Worm (Caenorhabditis elegans) whole organism, early embryonic: ENCODE data around the gene nhr-45.

Experiments used
- B0310.2 ChIP-seq: sonication (generic microtip); optimal IDR thresholded peaks from 2 replicates; lab custom pipeline; 2016; ENCODE audit warnings: mild to moderate bottlenecking, missing genetic modification characterization, missing compliant biosample characterization
- F13C5.2 ChIP-seq: sonication (generic microtip); optimal IDR thresholded peaks from 2 replicates; lab custom pipeline; 2017; ENCODE audit warnings: mild to moderate bottlenecking, missing genetic modification characterization, inconsistent platforms, missing compliant biosample characterization
- aly-1 ChIP-seq: sonication (generic microtip); optimal IDR thresholded peaks from 2 replicates; lab custom pipeline; 2016; ENCODE audit warnings: missing genetic modification characterization, missing compliant biosample characterization
- ama-1 ChIP-seq: fragments of 150-350 bp; optimal IDR thresholded peaks from 2 replicates; lab custom pipeline; 2014
- ceh-13 ChIP-seq: fragments of 200-800 bp; sonication (Bioruptor generic); optimal IDR thresholded peaks from 2 replicates; lab custom pipeline; 2018; ENCODE audit warnings: mild to moderate bottlenecking, missing genetic modification characterization, missing compliant biosample characterization
- ceh-36 ChIP-seq: sonication (generic microtip); optimal IDR thresholded peaks from 2 replicates; lab custom pipeline; 2016; ENCODE audit warnings: missing genetic modification characterization, inconsistent platforms, missing compliant biosample characterization
- ets-7 ChIP-seq: sonication (generic microtip); optimal IDR thresholded peaks from 2 replicates; lab custom pipeline; 2016; ENCODE audit warnings: missing genotype, missing genetic modification characterization, missing compliant biosample characterization
- flt-1 ChIP-seq: fragments of 200-800 bp; sonication (Bioruptor generic); IDR thresholded peaks from 2 replicates; pipeline ENCODE4 v1.3.6; 2022; ENCODE audit warnings: missing genetic modification characterization, missing compliant biosample characterization
- hmbx-1 ChIP-seq: sonication (generic microtip); optimal IDR thresholded peaks from 2 replicates; lab custom pipeline; 2016; ENCODE audit warnings: mild to moderate bottlenecking, missing genetic modification characterization, missing compliant biosample characterization
- hmg-4 ChIP-seq: fragments of 200-800 bp; sonication (Bioruptor generic); optimal IDR thresholded peaks from 2 replicates; lab custom pipeline; 2018; ENCODE audit warnings: mild to moderate bottlenecking, missing genetic modification characterization, missing compliant biosample characterization
- hnd-1 ChIP-seq: sonication (generic microtip); optimal IDR thresholded peaks from 2 replicates; lab custom pipeline; 2016; ENCODE audit warnings: missing genetic modification characterization, missing compliant biosample characterization
- pes-1 ChIP-seq: fragments of 200-800 bp; sonication (Bioruptor generic); IDR thresholded peaks from 2 replicates; pipeline ENCODE4 v1.3.6; 2022; ENCODE audit warnings: missing genetic modification reagents, missing genetic modification characterization, missing compliant biosample characterization
- scrt-1 ChIP-seq: fragments of 200-800 bp; sonication (Bioruptor generic); IDR thresholded peaks from 2 replicates; pipeline ENCODE4 v1.3.6; 2022; ENCODE audit warnings: missing genetic modification characterization, missing compliant biosample characterization
- sea-1 ChIP-seq: fragments of 200-800 bp; sonication (Bioruptor generic); conservative IDR thresholded peaks from 2 replicates; pipeline ENCODE4 v1.3.6; 2022; ENCODE audit warnings: missing genetic modification characterization, missing compliant biosample characterization
- tbx-11 ChIP-seq: fragments of 200-800 bp; sonication (Bioruptor generic); IDR thresholded peaks from 2 replicates; pipeline ENCODE4 v1.3.6; 2022; ENCODE audit warnings: missing genetic modification characterization, missing compliant biosample characterization
- tbx-37 ChIP-seq: fragments of 200-800 bp; sonication (Bioruptor generic); conservative IDR thresholded peaks from 2 replicates; pipeline ENCODE4 v1.3.6; 2022; ENCODE audit warnings: missing genetic modification reagents, missing genetic modification characterization, missing compliant biosample characterization
- tra-4 ChIP-seq: sonication (generic microtip); optimal IDR thresholded peaks from 2 replicates; lab custom pipeline; 2017; ENCODE audit warnings: missing genetic modification characterization, missing compliant biosample characterization

nhr-45 gene

ce11 chrX:4694611-4695370 lies 34.7 kb upstream of the nhr-45 start:
- no peak for TF ChIP-seq flt-1 (GFP tag; lab: Robert Waterston, UW)
- TF ChIP-seq ets-7 = no peak
- no peak for TF ChIP-seq ama-1 (lab: Kevin White, UChicago)
- no peak for TF ChIP-seq hmbx-1 (tag; lab: Kevin White, UChicago)
- TF ChIP-seq ceh-13 (GFP tag; lab: Kevin White, UChicago) = no peak
- TF ChIP-seq hnd-1 (tag; lab: Kevin White, UChicago) = no peak
- no peak for TF ChIP-seq tra-4 (tag; lab: Kevin White, UChicago)
- no peak for TF ChIP-seq F13C5.2
- no peak for TF ChIP-seq hmg-4 (GFP tag; lab: Kevin White, UChicago)
- no peak for TF ChIP-seq tbx-11 (GFP tag; lab: Robert Waterston, UW)
- no peak for TF ChIP-seq scrt-1 (GFP tag; lab: Robert Waterston, UW)

ce11 chrX:4691148-4691773 lies 31.1 kb upstream of the nhr-45 start, which contains the start of gene K02G10.5:
Gene K02G10.5, minus strand, starts transcription at chrX:4691198.
- TF ChIP-seq scrt-1 (GFP tag; lab: Robert Waterston, UW) = no peak
- TF ChIP-seq flt-1 (GFP tag; lab: Robert Waterston, UW) = no peak
- TF ChIP-seq hmbx-1 (tag; lab: Kevin White, UChicago) = no peak
- TF ChIP-seq tra-4 (tag; lab: Kevin White, UChicago) = no peak
- no peak for TF ChIP-seq B0310.2 (tag; lab: Kevin White, UChicago)
- TF ChIP-seq tbx-37 = no peak
- TF ChIP-seq hnd-1 (tag; lab: Kevin White, UChicago) = no peak
- TF ChIP-seq pes-1 (GFP tag; lab: Robert Waterston, UW) = no peak
- no peak for TF ChIP-seq ama-1 (lab: Kevin White, UChicago)
- no peak for TF ChIP-seq ceh-13 (GFP tag; lab: Kevin White, UChicago)
- TF ChIP-seq aly-1 = no peak
- TF ChIP-seq tbx-11 (GFP tag; lab: Robert Waterston, UW) = no peak
- no peak for TF ChIP-seq ets-7

DNA sequence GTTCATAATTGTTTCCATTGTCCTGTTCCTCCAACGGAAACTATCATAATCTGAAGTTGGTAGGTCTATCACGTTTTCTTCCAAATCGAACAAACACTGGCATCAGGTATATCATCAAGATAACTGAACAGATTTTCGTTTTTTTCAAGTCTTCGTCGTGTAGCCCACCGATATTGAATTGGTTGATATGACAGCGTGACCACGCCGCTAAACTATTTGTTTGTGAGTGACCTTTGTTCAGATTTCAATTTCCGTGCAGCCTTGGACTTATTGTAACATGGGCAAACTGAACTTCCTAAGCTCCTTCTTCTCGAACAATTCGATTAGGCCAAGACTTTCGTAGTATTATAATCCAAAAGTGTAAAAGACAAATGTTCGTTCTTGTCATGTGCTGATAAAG lies 25.5 kb upstream of the nhr-45 start:
- TF ChIP-seq ceh-36 (tag; lab: Kevin White, UChicago) = no peak
- TF ChIP-seq pes-1 (GFP tag; lab: Robert Waterston, UW) = no peak
- no peak for TF ChIP-seq hnd-1 (tag; lab: Kevin White, UChicago)
- TF ChIP-seq flt-1 (GFP tag; lab: Robert Waterston, UW) = no peak
- no peak for TF ChIP-seq aly-1
- no peak for TF ChIP-seq ama-1 (lab: Kevin White, UChicago)
- TF ChIP-seq B0310.2 (tag; lab: Kevin White, UChicago) = no peak
- no peak for TF ChIP-seq hmbx-1 (tag; lab: Kevin White, UChicago)
- no peak for TF ChIP-seq tra-4 (tag; lab: Kevin White, UChicago)
- no peak for TF ChIP-seq tbx-37
- TF ChIP-seq sea-1 = no peak
- no peak for TF ChIP-seq scrt-1 (GFP tag; lab: Robert Waterston, UW)
- no peak for TF ChIP-seq F13C5.2
- no peak for TF ChIP-seq ets-7
- no peak for TF ChIP-seq ceh-13 (GFP tag; lab: Kevin White, UChicago)
- TF ChIP-seq hmg-4 (GFP tag; lab: Kevin White, UChicago) = no peak

DNA sequence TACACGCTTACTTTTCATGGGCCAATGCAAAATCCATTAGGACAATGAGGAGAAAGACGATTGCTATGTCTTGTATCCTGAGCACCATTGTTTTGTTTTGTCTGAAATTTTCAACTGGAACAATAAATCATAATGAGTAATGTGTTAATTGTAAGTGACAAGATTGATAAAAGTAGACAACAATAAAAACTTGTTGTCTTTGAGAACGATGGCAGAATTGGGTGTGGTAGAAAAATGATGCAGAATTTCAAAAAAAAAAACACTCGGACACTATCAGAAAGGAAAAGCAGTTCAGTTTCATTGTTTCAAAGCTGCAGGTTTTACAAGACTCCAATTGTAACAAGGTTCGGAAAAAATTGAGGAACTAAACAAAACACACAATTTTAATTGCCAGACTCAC lies 22.5 kb upstream of the nhr-45 start, which contains the start of gene K02G10.15:
Gene K02G10.15 (minus strand): TSS at position 101 of the 400 bp plus-strand sequence.
- no peak for TF ChIP-seq tra-4 (tag; lab: Kevin White, UChicago)
- TF ChIP-seq hnd-1 (tag; lab: Kevin White, UChicago) = no peak
- TF ChIP-seq tbx-11 (GFP tag; lab: Robert Waterston, UW) = no peak
- TF ChIP-seq aly-1 = no peak
- TF ChIP-seq ceh-13 (GFP tag; lab: Kevin White, UChicago) = no peak
- TF ChIP-seq hmg-4 (GFP tag; lab: Kevin White, UChicago) = no peak
- no peak for TF ChIP-seq tbx-37
- TF ChIP-seq scrt-1 (GFP tag; lab: Robert Waterston, UW) = no peak
- TF ChIP-seq sea-1 = no peak
- no peak for TF ChIP-seq ets-7
- TF ChIP-seq ama-1 (lab: Kevin White, UChicago) = no peak
- no peak for TF ChIP-seq ceh-36 (tag; lab: Kevin White, UChicago)
- TF ChIP-seq F13C5.2 = no peak
- TF ChIP-seq flt-1 (GFP tag; lab: Robert Waterston, UW) = no peak

DNA sequence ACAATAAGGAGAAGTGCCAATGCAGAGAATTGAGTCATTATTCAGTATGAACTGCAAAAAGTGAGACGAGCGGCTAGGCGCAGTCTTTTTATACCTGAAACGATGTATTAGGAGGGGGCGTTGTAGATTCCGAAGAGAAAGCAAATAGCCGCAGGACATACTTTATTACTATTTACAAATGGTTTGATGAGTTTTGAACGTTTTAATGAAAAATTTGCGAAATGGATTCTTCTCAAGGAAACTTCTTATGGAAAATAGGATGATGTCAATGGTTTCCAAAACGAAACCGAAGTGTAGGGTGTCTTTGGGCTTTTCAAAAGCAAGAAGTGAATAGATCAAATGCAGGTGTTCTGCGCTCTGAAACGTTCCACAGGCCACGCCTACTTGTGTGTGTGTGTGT lies 17.9 kb upstream of the nhr-45 start, which contains the start of gene flp-11:
Gene flp-11 (minus strand): TSS at position 101 of the 400 bp plus-strand sequence.
- no peak for TF ChIP-seq hmg-4 (GFP tag; lab: Kevin White, UChicago)
- TF ChIP-seq hmbx-1 (tag; lab: Kevin White, UChicago) = no peak
- TF ChIP-seq ama-1 (lab: Kevin White, UChicago) = no peak
- TF ChIP-seq tbx-37 = no peak
- no peak for TF ChIP-seq tra-4 (tag; lab: Kevin White, UChicago)
- TF ChIP-seq F13C5.2 = no peak

ce11 chrX:4676702-4677101 lies 16.6 kb upstream of the nhr-45 start:
- TF ChIP-seq F13C5.2 (no peak), hmg-4 (GFP tag; lab: Kevin White, UChicago) (no peak), pes-1 (GFP tag; lab: Robert Waterston, UW) (no peak), tra-4 (tag; lab: Kevin White, UChicago) (no peak), tbx-11 (GFP tag; lab: Robert Waterston, UW) (no peak), sea-1 (no peak), flt-1 (GFP tag; lab: Robert Waterston, UW) (no peak), ceh-36 (tag; lab: Kevin White, UChicago) (no peak), ama-1 (lab: Kevin White, UChicago) (no peak), scrt-1 (GFP tag; lab: Robert Waterston, UW) (no peak), ceh-13 (GFP tag; lab: Kevin White, UChicago) (no peak), hnd-1 (tag; lab: Kevin White, UChicago) (no peak), B0310.2 (tag; lab: Kevin White, UChicago) (no peak), tbx-37 (no peak), ets-7 (no peak), hmbx-1 (tag; lab: Kevin White, UChicago) (no peak), aly-1 (no peak)
